Fruit fly (Drosophila melanogaster): ENCODE data around the gene Shab.

Shab gene

dm6 chr3L:2894750-2895149 is at the start of gene Shab (continued):
- TF ChIP-seq unpg (GFP tag; optimal IDR thresholded peaks at IDR 0.05) (no peak), Ets65A (GFP tag) (peak; percentile 65), CG2120 (GFP tag; optimal IDR thresholded peaks at IDR 0.05) (peak; percentile 48), Hr3 (GFP tag; optimal IDR thresholded peaks at IDR 0.05) (no peak), bowl (GFP tag; IDR thresholded peaks at IDR 0.05) (no peak), CG16779 (GFP tag; IDR thresholded peaks at IDR 0.05) (peak; percentile 78; the same call in 1 of the 2 replicates), CG2678 (tag; optimal IDR thresholded peaks at IDR 0.05) (peak; percentile 17), wdn (GFP tag; IDR thresholded peaks at IDR 0.05) (0 out of 2 replicates have a peak, but pooled peaks have one; percentile 37), dm (GFP tag; optimal IDR thresholded peaks at IDR 0.05) (no peak), caup (GFP tag; optimal IDR thresholded peaks at IDR 0.05; ENCODE audit: severe bottlenecking) (peak; percentile 17), CG14965 (GFP tag; optimal IDR thresholded peaks at IDR 0.05; ENCODE audit: borderline replicate concordance) (no peak), BEAF-32 (GFP tag; optimal IDR thresholded peaks at IDR 0.05) (no peak), CG11398 (GFP tag; optimal IDR thresholded peaks at IDR 0.05) (no peak), Sin3A (optimal IDR thresholded peaks at IDR 0.05) (no peak), CG12236 (GFP tag; optimal IDR thresholded peaks at IDR 0.05) (no peak), cato (GFP tag; optimal IDR thresholded peaks at IDR 0.05; ENCODE audit: borderline replicate concordance) (no peak), CG2199 (GFP tag; IDR thresholded peaks at IDR 0.05) (no peak), sim (GFP tag; IDR thresholded peaks at IDR 0.05) (no peak), hkb (optimal IDR thresholded peaks at IDR 0.05) (no peak), hkb (GFP tag; IDR thresholded peaks at IDR 0.05) (peak; percentile 45), CG11085 (GFP tag; IDR thresholded peaks at IDR 0.05) (0 out of 2 replicates have a peak, but pooled peaks have one; percentile 39), CG6791 (GFP tag; IDR thresholded peaks at IDR 0.05; ENCODE audit: partially characterized antibody) (no peak), lab (GFP tag; optimal IDR thresholded peaks at IDR 0.05) (peak; percentile 53), CG11247 (GFP tag; IDR thresholded peaks at IDR 0.05) (0 out of 2 replicates have a peak, but pooled peaks have one; percentile 20), sens (GFP tag) (peak; percentile 78), tx (GFP tag; optimal IDR thresholded peaks at IDR 0.05) (no peak), CG9215 (GFP tag; IDR thresholded peaks at IDR 0.05) (0 out of 2 replicates have a peak, but pooled peaks have one; percentile 19), slbo (GFP tag; IDR thresholded peaks at IDR 0.05) (peak; percentile 65), gce (GFP tag; IDR thresholded peaks at IDR 0.05) (no peak), Dip3 (GFP tag; optimal IDR thresholded peaks at IDR 0.05) (no peak), CG5180 (GFP tag; optimal IDR thresholded peaks at IDR 0.05) (no peak), CG10979 (tag; optimal IDR thresholded peaks at IDR 0.05) (no peak), HLH3B (GFP tag; IDR thresholded peaks at IDR 0.05) (peak; percentile 52; the same call in 1 of the 2 replicates), CG13287 (GFP tag; IDR thresholded peaks at IDR 0.05; ENCODE audit: partially characterized antibody) (peak; percentile 29; the same call in 1 of the 2 replicates), schlank (tag; optimal IDR thresholded peaks at IDR 0.05) (no peak), Hey (tag; optimal IDR thresholded peaks at IDR 0.05) (no peak), Adf1 (GFP tag; IDR thresholded peaks at IDR 0.05) (peak; percentile 82), scrt (GFP tag; optimal IDR thresholded peaks at IDR 0.05) (no peak), Fer3 (tag; optimal IDR thresholded peaks at IDR 0.05) (no peak), CG3726 (GFP tag; IDR thresholded peaks at IDR 0.05) (no peak), so (GFP tag; IDR thresholded peaks at IDR 0.05) (peak; percentile 18; the same call in 1 of the 3 replicates), Spps (tag; optimal IDR thresholded peaks at IDR 0.05) (no peak), amos (GFP tag; IDR thresholded peaks at IDR 0.05; ENCODE audit: partially characterized antibody) (peak; percentile 34; the same call in 1 of the 2 replicates), Elba2 (GFP tag; optimal IDR thresholded peaks at IDR 0.05) (no peak), CHES-1-like (GFP tag; optimal IDR thresholded peaks at IDR 0.05) (no peak), CG12219 (GFP tag; optimal IDR thresholded peaks at IDR 0.05) (peak; percentile 1), CG17612 (GFP tag; IDR thresholded peaks at IDR 0.05) (no peak), CG2129 (GFP tag; IDR thresholded peaks at IDR 0.05; ENCODE audit: partially characterized antibody) (no peak), CG3847 (GFP tag; IDR thresholded peaks at IDR 0.05) (peak; percentile 36; the same call in 1 of the 2 replicates), CG12155 (GFP tag; optimal IDR thresholded peaks at IDR 0.05) (no peak), bigmax (GFP tag; optimal IDR thresholded peaks at IDR 0.05) (no peak), Dfd (GFP tag; optimal IDR thresholded peaks at IDR 0.05) (no peak)

Measured in whole organism, embryonic.